Fruit fly (Drosophila melanogaster) whole organism, embryonic: ENCODE data around the gene snz.

Source experiments
- Atf6 ChIP-seq: fragments of 200-800 bp; sonication (Bioruptor generic); IDR thresholded peaks from 2 replicates; pipeline ENCODE4 v1.3.6; 2022; ENCODE audit warnings: missing biosample characterization, missing genetic modification characterization
- B-H1 ChIP-seq: fragments of 200-800 bp; sonication (Bioruptor generic); IDR thresholded peaks from 3 replicates; pipeline ENCODE4 v1.3.6; 2022; ENCODE audit warnings: missing biosample characterization, missing genetic modification characterization
- Blimp-1 ChIP-seq: fragments of 200-800 bp; sonication (Bioruptor generic); optimal IDR thresholded peaks from 3 replicates; lab custom pipeline; 2018; ENCODE audit warnings: missing biosample characterization, missing genetic modification characterization, mild to moderate bottlenecking, moderate library complexity, missing genetic modification reagents
- CG10366 ChIP-seq: fragments of 200-800 bp; sonication (Bioruptor generic); IDR thresholded peaks from 2 replicates; pipeline ENCODE4 v1.3.6; 2022; ENCODE audit warnings: missing biosample characterization, missing genetic modification characterization
- CG10431 ChIP-seq: fragments of 200-800 bp; sonication (Bioruptor generic); optimal IDR thresholded peaks from 3 replicates; lab custom pipeline; 2018; ENCODE audit warnings: missing biosample characterization, mild to moderate bottlenecking, missing genetic modification characterization
- CG10543 ChIP-seq: fragments of 200-800 bp; sonication (Bioruptor generic); optimal IDR thresholded peaks from 3 replicates; lab custom pipeline; 2017; ENCODE audit warnings: missing biosample characterization, mild to moderate bottlenecking, missing genetic modification characterization, moderate library complexity
- CG11398 ChIP-seq: fragments of 200-800 bp; sonication (Bioruptor generic); optimal IDR thresholded peaks from 2 replicates; lab custom pipeline; 2016; ENCODE audit warnings: missing biosample characterization, missing genetic modification characterization
- CG14014 ChIP-seq: fragments of 200-800 bp; sonication (Bioruptor generic); IDR thresholded peaks from 2 replicates; pipeline ENCODE4 v1.3.6; 2022; ENCODE audit warnings: missing biosample characterization, missing genetic modification characterization
- CG14710 ChIP-seq: fragments of 200-800 bp; sonication (Bioruptor generic); optimal IDR thresholded peaks from 3 replicates; lab custom pipeline; 2019; ENCODE audit warnings: missing biosample characterization, mild to moderate bottlenecking, missing genetic modification characterization, moderate library complexity
- CG15269 ChIP-seq: fragments of 200-800 bp; sonication (Bioruptor generic); optimal IDR thresholded peaks from 2 replicates; lab custom pipeline; 2018; ENCODE audit warnings: missing biosample characterization, mild to moderate bottlenecking, missing genetic modification characterization, moderate library complexity
- CG15696 ChIP-seq: fragments of 200-800 bp; sonication (Bioruptor generic); optimal IDR thresholded peaks from 2 replicates; lab custom pipeline; 2019; ENCODE audit warnings: missing biosample characterization, mild to moderate bottlenecking, missing genetic modification characterization, moderate library complexity
- CG16815 ChIP-seq: fragments of 200-800 bp; sonication (Bioruptor generic); optimal IDR thresholded peaks from 3 replicates; lab custom pipeline; 2017; ENCODE audit warnings: missing biosample characterization, mild to moderate bottlenecking, missing genetic modification characterization
- CG33557 ChIP-seq: fragments of 200-800 bp; sonication (Bioruptor generic); optimal IDR thresholded peaks from 2 replicates; lab custom pipeline; 2019; ENCODE audit warnings: missing biosample characterization, mild to moderate bottlenecking, missing genetic modification characterization, moderate library complexity
- CG3838 ChIP-seq: fragments of 200-800 bp; sonication (Bioruptor generic); optimal IDR thresholded peaks from 3 replicates; lab custom pipeline; 2016; ENCODE audit warnings: missing biosample characterization, missing genetic modification characterization
- CG6765 ChIP-seq: fragments of 200-800 bp; sonication (Bioruptor generic); optimal IDR thresholded peaks from 3 replicates; lab custom pipeline; 2017; ENCODE audit warnings: missing biosample characterization, mild to moderate bottlenecking, missing genetic modification characterization
- CG6791 ChIP-seq: fragments of 200-800 bp; sonication (Bioruptor generic); IDR thresholded peaks from 3 replicates; pipeline ENCODE4 v1.3.6; 2022; ENCODE audit warnings: missing biosample characterization, missing genetic modification characterization; ENCODE audit not compliant: partially characterized antibody
- CG7556 ChIP-seq: fragments of 200-800 bp; sonication (Bioruptor generic); optimal IDR thresholded peaks from 2 replicates; lab custom pipeline; 2017; ENCODE audit warnings: missing biosample characterization, mild to moderate bottlenecking, missing genetic modification characterization
- CG8924 ChIP-seq: fragments of 200-800 bp; optimal IDR thresholded peaks from 3 replicates; lab custom pipeline; 2019; ENCODE audit warnings: missing biosample characterization, mild to moderate bottlenecking, missing genetic modification characterization, moderate library complexity
- CG9932 ChIP-seq: fragments of 200-800 bp; sonication (Bioruptor generic); IDR thresholded peaks from 2 replicates; pipeline ENCODE4 v1.3.6; 2022; ENCODE audit warnings: missing biosample characterization, missing genetic modification characterization
- CHES-1-like ChIP-seq: fragments of 200-800 bp; sonication (Bioruptor generic); optimal IDR thresholded peaks from 2 replicates; lab custom pipeline; 2016; ENCODE audit warnings: missing biosample characterization, missing genetic modification characterization
- D ChIP-seq, 2 experiments: fragments of 200-800 bp in 1 of 2; fragments of >200 bp in 1 of 2; sonication (Bioruptor generic) in 1 of 2; optimal IDR thresholded peaks; 2 replicates in 1 of 2; 3 replicates in 1 of 2; lab custom pipeline; 2017; ENCODE audit warnings: mild to moderate bottlenecking in 1 of 2, missing biosample characterization in 1 of 2, missing genetic modification characterization in 1 of 2, missing genetic modification reagents in 1 of 2
- Doc3 ChIP-seq: fragments of 200-800 bp; sonication (Bioruptor generic); IDR thresholded peaks from 3 replicates; pipeline ENCODE4 v1.3.6; 2022; ENCODE audit warnings: missing biosample characterization, missing genetic modification characterization; ENCODE audit not compliant: partially characterized antibody
- Dref ChIP-seq: fragments of 200-800 bp; sonication (Bioruptor generic); IDR thresholded peaks from 2 replicates; pipeline ENCODE4 v1.3.6; 2022; ENCODE audit warnings: missing biosample characterization, missing genetic modification characterization
- Drgx ChIP-seq: fragments of 200-800 bp; sonication (Bioruptor generic); IDR thresholded peaks from 2 replicates; pipeline ENCODE4 v1.3.6; 2022; ENCODE audit warnings: missing biosample characterization, missing genetic modification characterization
- H2.0 ChIP-seq: fragments of 200-800 bp; sonication (Bioruptor generic); IDR thresholded peaks from 2 replicates; pipeline ENCODE4 v1.3.6; 2022; ENCODE audit warnings: missing biosample characterization, missing genetic modification characterization
- Kr ChIP-seq: fragments of 200-800 bp; sonication (Bioruptor generic); optimal IDR thresholded peaks from 2 replicates; lab custom pipeline; 2017; ENCODE audit warnings: missing biosample characterization, mild to moderate bottlenecking, missing genetic modification characterization
- Mad ChIP-seq: fragments of 200-800 bp; sonication (Bioruptor generic); optimal IDR thresholded peaks from 2 replicates; lab custom pipeline; 2016; ENCODE audit warnings: missing biosample characterization, missing genetic modification characterization
- Oli ChIP-seq: fragments of 200-800 bp; sonication (Bioruptor generic); optimal IDR thresholded peaks from 2 replicates; lab custom pipeline; 2018; ENCODE audit warnings: missing biosample characterization, mild to moderate bottlenecking, missing genetic modification characterization, moderate library complexity
- Pdp1 ChIP-seq, 2 experiments: fragments of 200-800 bp; sonication (Bioruptor generic); optimal IDR thresholded peaks; 3 replicates each; lab custom pipeline; 2016; ENCODE audit warnings: missing biosample characterization in 2 of 2, missing genetic modification characterization in 2 of 2, mild to moderate bottlenecking in 1 of 2, moderate library complexity in 1 of 2
- Ravus ChIP-seq: fragments of 200-800 bp; sonication (Bioruptor generic); IDR thresholded peaks from 2 replicates; pipeline ENCODE4 v1.3.6; 2022; ENCODE audit warnings: missing biosample characterization, missing genetic modification characterization
- Sry-δ ChIP-seq: fragments of 200-800 bp; sonication (Bioruptor generic); optimal IDR thresholded peaks from 2 replicates; lab custom pipeline; 2016; ENCODE audit warnings: missing biosample characterization, missing genetic modification characterization
- chif ChIP-seq, 2 experiments: fragments of 200-800 bp; sonication (Bioruptor generic); optimal IDR thresholded peaks; 3 replicates each; lab custom pipeline; 2016; ENCODE audit warnings: missing biosample characterization in 2 of 2, missing genetic modification characterization in 2 of 2
- crol ChIP-seq: fragments of 200-800 bp; sonication (Bioruptor generic); IDR thresholded peaks from 2 replicates; pipeline ENCODE4 v1.3.6; 2022; ENCODE audit warnings: missing biosample characterization, missing genetic modification characterization
- dysf ChIP-seq: fragments of 200-800 bp; sonication (Bioruptor generic); IDR thresholded peaks from 3 replicates; pipeline ENCODE4 v1.3.6; 2022; ENCODE audit warnings: missing biosample characterization, missing genetic modification characterization
- ems ChIP-seq: fragments of 200-800 bp; sonication (Bioruptor generic); optimal IDR thresholded peaks from 3 replicates; lab custom pipeline; 2016; ENCODE audit warnings: missing biosample characterization, missing genetic modification characterization
- fd3F ChIP-seq: fragments of 200-800 bp; sonication (Bioruptor generic); optimal IDR thresholded peaks from 2 replicates; lab custom pipeline; 2018; ENCODE audit warnings: missing biosample characterization, mild to moderate bottlenecking, missing genetic modification characterization, moderate library complexity
- fru ChIP-seq: fragments of >200 bp; optimal IDR thresholded peaks from 2 replicates; lab custom pipeline; 2017
- gsb ChIP-seq: fragments of 200-800 bp; sonication (Bioruptor generic); IDR thresholded peaks from 2 replicates; pipeline ENCODE4 v1.3.6; 2022; ENCODE audit warnings: missing biosample characterization, missing genetic modification characterization
- hb ChIP-seq: fragments of 200-800 bp; sonication (Bioruptor generic); IDR thresholded peaks from 3 replicates; pipeline ENCODE4 v1.3.6; 2022; ENCODE audit warnings: missing biosample characterization, missing genetic modification characterization; ENCODE audit not compliant: partially characterized antibody
- kni ChIP-seq: fragments of 200-800 bp; sonication (Bioruptor generic); optimal IDR thresholded peaks from 3 replicates; lab custom pipeline; 2017; ENCODE audit warnings: mild to moderate bottlenecking, missing biosample characterization, missing genetic modification reagents, missing genetic modification characterization
- lilli ChIP-seq: fragments of 200-800 bp; sonication (Bioruptor generic); optimal IDR thresholded peaks from 3 replicates; lab custom pipeline; 2016; ENCODE audit warnings: missing biosample characterization, missing genetic modification characterization
- mld ChIP-seq: fragments of 200-800 bp; sonication (Bioruptor generic); IDR thresholded peaks from 3 replicates; pipeline ENCODE4 v1.3.6; 2022; ENCODE audit warnings: missing biosample characterization, missing genetic modification characterization; ENCODE audit not compliant: partially characterized antibody
- nom ChIP-seq: fragments of 200-800 bp; sonication (Bioruptor generic); optimal IDR thresholded peaks from 2 replicates; lab custom pipeline; 2017; ENCODE audit warnings: missing biosample characterization, missing genetic modification characterization, mild to moderate bottlenecking, moderate library complexity, missing genetic modification reagents
- psq ChIP-seq: fragments of 200-800 bp; sonication (Bioruptor generic); optimal IDR thresholded peaks from 2 replicates; lab custom pipeline; 2017; ENCODE audit warnings: missing biosample characterization, missing genetic modification characterization
- sim ChIP-seq: fragments of 200-800 bp; sonication (Bioruptor generic); IDR thresholded peaks from 2 replicates; pipeline ENCODE4 v1.3.6; 2022; ENCODE audit warnings: missing biosample characterization, missing genetic modification characterization
- sna ChIP-seq: fragments of 200-800 bp; sonication (Bioruptor generic); IDR thresholded peaks from 2 replicates; pipeline ENCODE4 v1.3.6; 2022; ENCODE audit warnings: missing biosample characterization, missing genetic modification characterization; ENCODE audit not compliant: partially characterized antibody
- sr ChIP-seq: fragments of 200-800 bp; sonication (Bioruptor generic); IDR thresholded peaks from 3 replicates; pipeline ENCODE4 v1.3.6; 2022; ENCODE audit warnings: missing biosample characterization, missing genetic modification characterization
- stc ChIP-seq: fragments of 200-800 bp; sonication (Bioruptor generic); IDR thresholded peaks from 2 replicates; pipeline ENCODE4 v1.3.6; 2022; ENCODE audit warnings: missing biosample characterization, missing genetic modification characterization
- tll ChIP-seq, 2 experiments: fragments of 200-800 bp in 1 of 2; fragments of >200 bp in 1 of 2; sonication (Bioruptor generic) in 1 of 2; optimal IDR thresholded peaks; 2 replicates each; lab custom pipeline; 2017 to 2019; ENCODE audit warnings: missing biosample characterization in 2 of 2, missing genetic modification characterization in 2 of 2, mild to moderate bottlenecking in 1 of 2, moderate library complexity in 1 of 2
- wdn ChIP-seq: fragments of 200-800 bp; sonication (Bioruptor generic); IDR thresholded peaks from 2 replicates; pipeline ENCODE4 v1.3.6; 2022; ENCODE audit warnings: missing biosample characterization, missing genetic modification characterization

snz gene

DNA sequence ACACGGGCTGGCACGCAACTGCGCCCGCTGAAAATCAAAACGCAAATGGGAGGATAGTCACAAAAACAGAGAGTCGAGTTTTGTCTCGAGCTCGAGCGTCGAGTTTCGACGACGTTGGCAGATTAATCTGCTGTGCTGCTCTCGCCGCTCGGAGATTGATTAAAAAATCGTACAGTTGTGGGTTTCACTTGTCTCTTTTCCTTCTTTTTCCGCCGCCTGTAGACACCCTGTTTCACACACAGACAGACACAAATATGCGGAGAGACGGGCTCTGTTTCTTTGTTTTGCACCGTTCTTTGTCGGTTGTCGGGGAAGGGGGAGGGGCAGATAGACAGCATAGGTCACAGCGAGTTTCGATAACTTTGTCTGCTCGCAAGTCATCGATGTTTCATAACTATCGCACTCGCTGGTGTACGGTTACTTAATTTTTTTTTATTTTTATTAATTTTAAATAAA lies 35.0 kb downstream of the snz start, which contains the start of gene orion (continued):
- TF ChIP-seq Pdp1 (GFP tag; optimal IDR thresholded peaks at IDR 0.05; lab: Kevin White, UChicago) (peak in 1 of 2 experiments; percentile 17), CG11398 (GFP tag; lab: Kevin White, UChicago) (no peak), Kr (GFP tag; lab: Kevin White, UChicago) (no peak), Dref (peak; percentile 73), Sry-δ (GFP tag; lab: Kevin White, UChicago) (peak; percentile 48), CG14710 (tag; lab: Kevin White, UChicago) (peak; percentile 2), sim (GFP tag; lab: Robert Waterston, UW) (no peak), CG10543 (GFP tag; lab: Kevin White, UChicago) (peak; percentile 66), mld (GFP tag; lab: Robert Waterston, UW) (peak; percentile 61; the same call in 1 of the 3 replicates), CG6791 (GFP tag; lab: Robert Waterston, UW) (peak; percentile 85), CG7556 (GFP tag; lab: Kevin White, UChicago) (no peak), CG8924 (tag; lab: Kevin White, UChicago) (peak; percentile 41), Drgx (GFP tag; lab: Robert Waterston, UW) (peak; percentile 79), chif (GFP tag; optimal IDR thresholded peaks at IDR 0.05; lab: Kevin White, UChicago) (no peak), psq (GFP tag; lab: Kevin White, UChicago) (peak; percentile 17), CG15696 (tag; lab: Kevin White, UChicago) (peak; percentile 48), ems (GFP tag; lab: Kevin White, UChicago) (no peak), CG15269 (tag; lab: Kevin White, UChicago) (no peak), CG14014 (GFP tag; lab: Robert Waterston, UW) (peak; percentile 22; the same call in 1 of the 2 replicates), D (optimal IDR thresholded peaks at IDR 0.05; lab: Kevin White, UChicago) (no peak), D (GFP tag; optimal IDR thresholded peaks at IDR 0.05; lab: Kevin White, UChicago) (peak; percentile 9), Blimp-1 (GFP tag; lab: Kevin White, UChicago) (no peak), sna (GFP tag; lab: Robert Waterston, UW) (peak; percentile 69), CG6765 (GFP tag; lab: Kevin White, UChicago) (no peak), Oli (tag; lab: Kevin White, UChicago) (no peak), Atf6 (GFP tag; lab: Robert Waterston, UW) (peak; percentile 32; the same call in 1 of the 2 replicates), crol (GFP tag; lab: Robert Waterston, UW) (peak; percentile 95), fd3F (no peak), H2.0 (GFP tag; lab: Robert Waterston, UW) (no peak), gsb (peak; percentile 32; the same call in 1 of the 2 replicates), CG10366 (GFP tag; lab: Robert Waterston, UW) (peak; percentile 92), CG9932 (peak; percentile 58), kni (peak; percentile 52), B-H1 (GFP tag; lab: Robert Waterston, UW) (no peak), wdn (GFP tag; lab: Robert Waterston, UW) (no peak), Mad (GFP tag; lab: Kevin White, UChicago) (no peak), CG33557 (GFP tag; lab: Kevin White, UChicago) (no peak), CG16815 (GFP tag; lab: Kevin White, UChicago) (no peak), tll (GFP tag; optimal IDR thresholded peaks at IDR 0.05; lab: Kevin White, UChicago) (no peak), sr (GFP tag; lab: Robert Waterston, UW) (no peak), CHES-1-like (GFP tag; lab: Kevin White, UChicago) (no peak), nom (GFP tag; lab: Kevin White, UChicago) (peak; percentile 96), fru (lab: Kevin White, UChicago) (no peak), Ravus (GFP tag; lab: Robert Waterston, UW) (no peak), hb (GFP tag; lab: Robert Waterston, UW) (peak; percentile 64; the same call in 2 of the 3 replicates), dysf (GFP tag; lab: Robert Waterston, UW) (no peak; the same call in 2 of the 3 replicates), CG10431 (GFP tag; lab: Kevin White, UChicago) (peak; percentile 0), CG3838 (GFP tag; lab: Kevin White, UChicago) (peak; percentile 68), lilli (GFP tag; lab: Kevin White, UChicago) (peak; percentile 42), stc (GFP tag; lab: Robert Waterston, UW) (peak; percentile 26; the same call in 1 of the 2 replicates), Doc3 (GFP tag; lab: Robert Waterston, UW) (peak; percentile 78)
